Worm (Caenorhabditis elegans) whole organism, L4 larva: Measurements from ENCODE around the gene acs-7.

Source experiments
- ceh-44 ChIP-seq: fragments of 200-800 bp; sonication (Bioruptor generic); IDR thresholded peaks from 2 replicates; pipeline ENCODE4 v1.3.6; 2022; ENCODE audit warnings: missing genetic modification reagents, missing genetic modification characterization, missing compliant biosample characterization
- duxl-1 ChIP-seq: sonication (generic microtip); optimal IDR thresholded peaks from 2 replicates; lab custom pipeline; 2016; ENCODE audit warnings: mild to moderate bottlenecking, missing genetic modification characterization, moderate library complexity, missing compliant biosample characterization; ENCODE audit not compliant: poor library complexity
- egl-27 ChIP-seq: sonication (generic microtip); optimal IDR thresholded peaks from 3 replicates; lab custom pipeline; 2017; ENCODE audit warnings: missing biosample characterization, missing genetic modification reagents, missing genetic modification characterization
- jun-1 ChIP-seq: fragments of 150-350 bp; optimal IDR thresholded peaks from 2 replicates; lab custom pipeline; 2014; ENCODE audit warnings: missing biosample characterization, missing genetic modification reagents, missing genetic modification characterization
- nhr-11 ChIP-seq: fragments of 150-350 bp; optimal IDR thresholded peaks from 2 replicates; lab custom pipeline; 2014; ENCODE audit warnings: missing biosample characterization, missing genetic modification characterization
- nhr-77 ChIP-seq: fragments of 150-350 bp; optimal IDR thresholded peaks from 2 replicates; lab custom pipeline; 2014; ENCODE audit warnings: missing biosample characterization, missing genetic modification characterization
- skn-1 ChIP-seq: fragments of 150-350 bp; optimal IDR thresholded peaks from 2 replicates; lab custom pipeline; 2014; ENCODE audit warnings: missing biosample characterization, missing genetic modification characterization
- snpc-1.2 ChIP-seq: fragments of 200-800 bp; sonication (Bioruptor generic); IDR thresholded peaks from 2 replicates; pipeline ENCODE4 v1.3.6; 2022; ENCODE audit warnings: missing genetic modification reagents, missing genetic modification characterization, missing compliant biosample characterization
- snpc-4 ChIP-seq: fragments of 150-350 bp; optimal IDR thresholded peaks from 2 replicates; lab custom pipeline; 2014; ENCODE audit warnings: missing biosample characterization, missing genetic modification characterization

ce11 chrII:9264689-9265278, 27.0 kb upstream of the acs-7 start:
- TF ChIP-seq skn-1 (no peak), egl-27 (tag; lab: Kevin White, UChicago) (no peak), jun-1 (tag; lab: Kevin White, UChicago) (no peak), ceh-44 (GFP tag; lab: Robert Waterston, UW) (no peak), nhr-11 (tag; lab: Kevin White, UChicago) (peak; percentile 46), snpc-1.2 (no peak), snpc-4 (tag; lab: Kevin White, UChicago) (no peak), nhr-77 (no peak), duxl-1 (tag; lab: Kevin White, UChicago) (no peak)
